Fruit fly (Drosophila melanogaster) whole organism, pupa: Measurements from ENCODE around the gene Eip75B.

Experiments used
- CG10348 ChIP-seq: fragments of 200-800 bp; sonication (Bioruptor generic); IDR thresholded peaks from 2 replicates; pipeline ENCODE4 v1.3.6; 2022; ENCODE audit warnings: missing biosample characterization, missing genetic modification characterization
- CG12605 ChIP-seq: fragments of 200-800 bp; sonication (Bioruptor generic); IDR thresholded peaks from 2 replicates; pipeline ENCODE4 v1.3.6; 2022; ENCODE audit warnings: missing biosample characterization, missing genetic modification characterization
- CG13204 ChIP-seq: fragments of 200-800 bp; sonication (Bioruptor generic); optimal IDR thresholded peaks from 2 replicates; lab custom pipeline; 2018; ENCODE audit warnings: missing biosample characterization, mild to moderate bottlenecking, missing genetic modification characterization, moderate library complexity
- CG14655 ChIP-seq: fragments of 200-800 bp; sonication (Bioruptor generic); optimal IDR thresholded peaks from 3 replicates; lab custom pipeline; 2017; ENCODE audit warnings: mild to moderate bottlenecking, missing biosample characterization, missing genetic modification reagents, missing genetic modification characterization
- CG15710 ChIP-seq: fragments of 200-800 bp; sonication (Bioruptor generic); optimal IDR thresholded peaks from 2 replicates; lab custom pipeline; 2018; ENCODE audit warnings: missing biosample characterization, mild to moderate bottlenecking, missing genetic modification characterization, moderate library complexity
- CG17806 ChIP-seq: fragments of 200-800 bp; sonication (Bioruptor generic); optimal IDR thresholded peaks from 2 replicates; lab custom pipeline; 2018; ENCODE audit warnings: missing biosample characterization, mild to moderate bottlenecking, missing genetic modification characterization, moderate library complexity
- CG32121 ChIP-seq: fragments of 200-800 bp; sonication (Bioruptor generic); IDR thresholded peaks from 2 replicates; pipeline ENCODE4 v1.3.6; 2022; ENCODE audit warnings: missing biosample characterization, missing genetic modification characterization
- CG34367 ChIP-seq: fragments of 200-800 bp; sonication (Bioruptor generic); optimal IDR thresholded peaks from 2 replicates; lab custom pipeline; 2018; ENCODE audit warnings: missing biosample characterization, mild to moderate bottlenecking, missing genetic modification characterization
- CG4496 ChIP-seq: fragments of 200-800 bp; sonication (Bioruptor generic); IDR thresholded peaks from 3 replicates; pipeline ENCODE4 v1.3.6; 2022; ENCODE audit warnings: missing biosample characterization, missing genetic modification characterization
- CG8159 ChIP-seq: fragments of 200-800 bp; sonication (Bioruptor generic); optimal IDR thresholded peaks from 3 replicates; lab custom pipeline; 2018; ENCODE audit warnings: missing biosample characterization, mild to moderate bottlenecking, missing genetic modification characterization, moderate library complexity
- CG8301 ChIP-seq: fragments of 200-800 bp; sonication (Bioruptor generic); optimal IDR thresholded peaks from 2 replicates; lab custom pipeline; 2018; ENCODE audit warnings: missing biosample characterization, mild to moderate bottlenecking, missing genetic modification characterization
- CG9948 ChIP-seq: fragments of 200-800 bp; sonication (Bioruptor generic); optimal IDR thresholded peaks from 2 replicates; lab custom pipeline; 2018; ENCODE audit warnings: missing biosample characterization, mild to moderate bottlenecking, missing genetic modification characterization, moderate library complexity
- D1 ChIP-seq: fragments of 200-800 bp; sonication (Bioruptor generic); optimal IDR thresholded peaks from 2 replicates; lab custom pipeline; 2018; ENCODE audit warnings: missing biosample characterization, mild to moderate bottlenecking, missing genetic modification characterization, moderate library complexity
- EcR ChIP-seq: fragments of 200-800 bp; sonication (Bioruptor generic); optimal IDR thresholded peaks from 3 replicates; lab custom pipeline; 2019; ENCODE audit warnings: missing biosample characterization, missing genetic modification characterization, mild to moderate bottlenecking, moderate library complexity, missing genetic modification reagents
- Ets98B ChIP-seq: fragments of 200-800 bp; sonication (Bioruptor generic); IDR thresholded peaks from 2 replicates; pipeline ENCODE4 v1.3.6; 2022; ENCODE audit warnings: missing biosample characterization, missing genetic modification characterization
- Pif1A ChIP-seq: fragments of 200-800 bp; sonication (Bioruptor generic); optimal IDR thresholded peaks from 3 replicates; lab custom pipeline; 2016; ENCODE audit warnings: missing biosample characterization, missing genetic modification characterization
- Pif1B ChIP-seq: fragments of 200-800 bp; sonication (Bioruptor generic); optimal IDR thresholded peaks from 3 replicates; lab custom pipeline; 2016; ENCODE audit warnings: missing biosample characterization, missing genetic modification characterization
- Snoo ChIP-seq: fragments of 200-800 bp; sonication (Bioruptor generic); optimal IDR thresholded peaks from 3 replicates; lab custom pipeline; 2017; ENCODE audit warnings: missing biosample characterization, mild to moderate bottlenecking, missing genetic modification characterization, inconsistent platforms
- fd96Ca ChIP-seq: fragments of 200-800 bp; sonication (Bioruptor generic); IDR thresholded peaks from 3 replicates; pipeline ENCODE4 v1.3.6; 2022; ENCODE audit warnings: missing biosample characterization, missing genetic modification characterization
- gl ChIP-seq: fragments of 200-800 bp; sonication (Bioruptor generic); optimal IDR thresholded peaks from 2 replicates; lab custom pipeline; 2018; ENCODE audit warnings: missing biosample characterization, mild to moderate bottlenecking, missing genetic modification characterization
- rn ChIP-seq: fragments of 200-800 bp; sonication (Bioruptor generic); IDR thresholded peaks from 2 replicates; pipeline ENCODE4 v1.3.6; 2022; ENCODE audit warnings: missing biosample characterization, missing genetic modification characterization

The Eip75B gene

dm6 chr3L:18079610-18080497, 15.4 kb upstream of the Eip75B start:
- TF ChIP-seq CG13204 (GFP tag; lab: Kevin White, UChicago) (peak; percentile 80), CG8159 (tag; lab: Kevin White, UChicago) (peak; percentile 79), Snoo (peak; percentile 42), rn (peak; percentile 17; the same call in 1 of the 2 replicates), CG34367 (tag; lab: Kevin White, UChicago) (peak; percentile 50), CG14655 (GFP tag; lab: Kevin White, UChicago) (peak; percentile 91), gl (tag; lab: Kevin White, UChicago) (peak; percentile 80), Ets98B (peak; percentile 57), D1 (tag; lab: Kevin White, UChicago) (peak; percentile 64), CG8301 (tag; lab: Kevin White, UChicago) (peak; percentile 85), fd96Ca (GFP tag; lab: Robert Waterston, UW) (peak; percentile 88), CG9948 (peak; percentile 86), CG4496 (peak; percentile 83), CG17806 (tag; lab: Kevin White, UChicago) (peak; percentile 75), CG10348 (GFP tag; lab: Robert Waterston, UW) (no peak), CG15710 (peak; percentile 61), Pif1B (GFP tag; lab: Kevin White, UChicago) (peak; percentile 61), CG12605 (GFP tag; lab: Robert Waterston, UW) (peak; percentile 94), CG32121 (GFP tag; lab: Robert Waterston, UW) (peak; percentile 23; the same call in 1 of the 2 replicates), Pif1A (peak; percentile 65), EcR (GFP tag; lab: Kevin White, UChicago) (peak; percentile 91)

- TF ChIP-seq EcR (GFP tag; lab: Kevin White, UChicago) = peak; percentile 99
- TF ChIP-seq CG15710 = no peak
Observed at dm6 chr3L:18079123-18079522, 14.6 kb upstream of the Eip75B start.

dm6 chr3L:18078614-18079013, 14.1 kb upstream of the Eip75B start:
- TF ChIP-seq CG34367 (tag; lab: Kevin White, UChicago) (peak; percentile 78), CG15710 (peak; percentile 72), gl (tag; lab: Kevin White, UChicago) (peak; percentile 12), CG4496 (peak; percentile 83), Pif1A (peak; percentile 69), EcR (GFP tag; lab: Kevin White, UChicago) (no peak), D1 (tag; lab: Kevin White, UChicago) (peak; percentile 69), Snoo (no peak), CG8301 (tag; lab: Kevin White, UChicago) (peak; percentile 80), rn (peak; percentile 37; the same call in 1 of the 2 replicates), CG9948 (peak; percentile 91), CG17806 (tag; lab: Kevin White, UChicago) (peak; percentile 80), CG13204 (GFP tag; lab: Kevin White, UChicago) (no peak), CG32121 (GFP tag; lab: Robert Waterston, UW) (no peak), fd96Ca (GFP tag; lab: Robert Waterston, UW) (peak; percentile 74), CG8159 (tag; lab: Kevin White, UChicago) (peak; percentile 83), Pif1B (GFP tag; lab: Kevin White, UChicago) (peak; percentile 51), CG14655 (GFP tag; lab: Kevin White, UChicago) (peak; percentile 90), CG10348 (GFP tag; lab: Robert Waterston, UW) (no peak), Ets98B (0 out of 2 replicates have a peak, but pooled peaks have one; percentile 9), CG12605 (GFP tag; lab: Robert Waterston, UW) (peak; percentile 29)
- TF ChIP-seq, all 21 proteins: peak for 16

- TF ChIP-seq CG9948 (peak; percentile 99), CG10348 (GFP tag; lab: Robert Waterston, UW) (peak; percentile 86), CG14655 (GFP tag; lab: Kevin White, UChicago) (peak; percentile 99), CG4496 (peak; percentile 91), CG34367 (tag; lab: Kevin White, UChicago) (peak; percentile 96), EcR (GFP tag; lab: Kevin White, UChicago) (peak; percentile 99), CG8301 (tag; lab: Kevin White, UChicago) (peak; percentile 96), CG8159 (tag; lab: Kevin White, UChicago) (peak; percentile 99), CG12605 (GFP tag; lab: Robert Waterston, UW) (peak; percentile 71), Snoo (peak; percentile 74), CG13204 (GFP tag; lab: Kevin White, UChicago) (peak; percentile 90), rn (peak; percentile 84), fd96Ca (GFP tag; lab: Robert Waterston, UW) (peak; percentile 90), CG15710 (peak; percentile 99), Pif1B (GFP tag; lab: Kevin White, UChicago) (peak; percentile 88), Pif1A (peak; percentile 76), gl (tag; lab: Kevin White, UChicago) (peak; percentile 78), Ets98B (peak; percentile 85), D1 (tag; lab: Kevin White, UChicago) (peak; percentile 97), CG17806 (tag; lab: Kevin White, UChicago) (peak; percentile 96), CG32121 (GFP tag; lab: Robert Waterston, UW) (peak; percentile 92)
- TF ChIP-seq, all 21 proteins: peak for 21
Observed at dm6 chr3L:18077649-18078417, 13.3 kb upstream of the Eip75B start.
